Worm (Caenorhabditis elegans) whole organism, dauer: Measurements from ENCODE around the gene vps-41.

Experiments used
- unc-62 ChIP-seq: sonication (generic microtip); optimal IDR thresholded peaks from 2 replicates; lab custom pipeline; 2017; ENCODE audit warnings: missing biosample characterization, missing genetic modification reagents, missing genetic modification characterization

The vps-41 gene

ce11 chrX:5283531-5283930 is at the start of gene vps-41:
vps-41 (plus strand) TSS chrX:5283831.
- TF ChIP-seq unc-62 (GFP tag; lab: Kevin White, UChicago) = no peak

ce11 chrX:5238246-5238645 is 45.4 kb upstream of the vps-41 start:
- no peak for TF ChIP-seq unc-62 (GFP tag; lab: Kevin White, UChicago)

ce11 chrX:5243382-5243979 is 40.1 kb upstream of the vps-41 start, which contains the start of gene mtm-5:
mtm-5 (minus strand) TSS chrX:5243408.
- TF ChIP-seq unc-62 (GFP tag; lab: Kevin White, UChicago) = no peak

- TF ChIP-seq unc-62 (GFP tag; lab: Kevin White, UChicago) = no peak
These were observed 39.6 kb upstream of the vps-41 start, which contains the start of gene Y34B4A.7 for ce11 chrX:5244041-5244440. Y34B4A.7 (plus strand) TSS chrX:5244337.

- no peak for TF ChIP-seq unc-62 (GFP tag; lab: Kevin White, UChicago)
These were observed 34.9 kb upstream of the vps-41 start for ce11 chrX:5248754-5249153.

- TF ChIP-seq unc-62 (GFP tag; lab: Kevin White, UChicago) = no peak
These were observed 34.0 kb upstream of the vps-41 start, which contains the start of gene Y34B4A.10 for ce11 chrX:5249603-5250002. Y34B4A.10 (plus strand) TSS chrX:5249903.

ce11 chrX:5252798-5253197 is 30.8 kb upstream of the vps-41 start, which contains the start of gene nspg-14:
nspg-14 (plus strand) TSS chrX:5253047.
- no peak for TF ChIP-seq unc-62 (GFP tag; lab: Kevin White, UChicago)

ce11 chrX:5254894-5255293 is 28.7 kb upstream of the vps-41 start, which contains the start of gene nspg-13:
nspg-13 (plus strand) TSS chrX:5255194.
- no peak for TF ChIP-seq unc-62 (GFP tag; lab: Kevin White, UChicago)

- no peak for TF ChIP-seq unc-62 (GFP tag; lab: Kevin White, UChicago)
These were observed 28.3 kb upstream of the vps-41 start for ce11 chrX:5255320-5255719.

- no peak for TF ChIP-seq unc-62 (GFP tag; lab: Kevin White, UChicago)
These were observed 26.6 kb upstream of the vps-41 start, which contains the start of gene nspg-12 for ce11 chrX:5256999-5257398. nspg-12 (plus strand) TSS chrX:5257299.

- TF ChIP-seq unc-62 (GFP tag; lab: Kevin White, UChicago) = no peak
These were observed 23.2 kb upstream of the vps-41 start for ce11 chrX:5260389-5260788.

ce11 chrX:5262033-5262432 is 21.6 kb upstream of the vps-41 start:
- no peak for TF ChIP-seq unc-62 (GFP tag; lab: Kevin White, UChicago)

ce11 chrX:5263585-5263984 is 20.0 kb upstream of the vps-41 start:
- no peak for TF ChIP-seq unc-62 (GFP tag; lab: Kevin White, UChicago)

ce11 chrX:5264026-5264425 is 19.6 kb upstream of the vps-41 start, which contains the start of gene Y34B4A.4:
Y34B4A.4 (plus strand) TSS chrX:5264326.
- TF ChIP-seq unc-62 (GFP tag; lab: Kevin White, UChicago) = no peak

- TF ChIP-seq unc-62 (GFP tag; lab: Kevin White, UChicago) = no peak
These were observed 18.3 kb upstream of the vps-41 start for ce11 chrX:5265356-5265755.

ce11 chrX:5268062-5268461 is 15.6 kb upstream of the vps-41 start:
- no peak for TF ChIP-seq unc-62 (GFP tag; lab: Kevin White, UChicago)

ce11 chrX:5269359-5269758 is 14.3 kb upstream of the vps-41 start:
- TF ChIP-seq unc-62 (GFP tag; lab: Kevin White, UChicago) = no peak
